In genomic region chrX:11326213-11326731, dm6 we compare ENCODE assay signal across 1 fruit fly cellular context.
TF ChIP-seq lines count a peak whose summit lies in the region.

No protein-coding gene starts in this region.

TF ChIP-seq in whole organism, embryonic, 481 proteins besides CTCF, POLR2A, EP300 and RAD21 (continued from another document and continues in another):
- TF ChIP-seq Nf-YB (GFP tag; optimal IDR thresholded peaks at IDR 0.05; lab: Kevin White, UChicago) (peak; percentile 7), slou (GFP tag; optimal IDR thresholded peaks at IDR 0.05; lab: Kevin White, UChicago) (peak; percentile 51), CG13123 (GFP tag; optimal IDR thresholded peaks at IDR 0.05; lab: Kevin White, UChicago) (no peak), Hmr (GFP tag; optimal IDR thresholded peaks at IDR 0.05; lab: Kevin White, UChicago) (peak; percentile 78), Jarid2 (GFP tag; optimal IDR thresholded peaks at IDR 0.05; lab: Kevin White, UChicago) (no peak), Optix (GFP tag; IDR thresholded peaks at IDR 0.05; lab: Robert Waterston, UW) (0 out of 3 replicates have a peak, but pooled peaks have one; percentile 7), CG16863 (GFP tag; optimal IDR thresholded peaks at IDR 0.05; lab: Kevin White, UChicago) (peak; percentile 54), sc (optimal IDR thresholded peaks at IDR 0.05; lab: Kevin White, UChicago) (no peak), sc (GFP tag; optimal IDR thresholded peaks at IDR 0.05; lab: Kevin White, UChicago) (peak; percentile 34), Neu2 (GFP tag; optimal IDR thresholded peaks at IDR 0.05; lab: Kevin White, UChicago; ENCODE audit: borderline replicate concordance) (no peak), toy (GFP tag; IDR thresholded peaks at IDR 0.05; lab: Robert Waterston, UW) (no peak), CG18764 (GFP tag; optimal IDR thresholded peaks at IDR 0.05; lab: Kevin White, UChicago) (peak; percentile 44), repo (GFP tag; optimal IDR thresholded peaks at IDR 0.05; lab: Kevin White, UChicago) (no peak), chn (GFP tag; optimal IDR thresholded peaks at IDR 0.05; lab: Kevin White, UChicago) (peak; percentile 26), seq (GFP tag; IDR thresholded peaks at IDR 0.05; lab: Robert Waterston, UW) (peak; percentile 59; the same call in 1 of the 2 replicates), CG12391 (tag; optimal IDR thresholded peaks at IDR 0.05; lab: Kevin White, UChicago) (peak; percentile 63), nerfin-1 (tag; optimal IDR thresholded peaks at IDR 0.05; lab: Kevin White, UChicago) (peak; percentile 52), CG1529 (GFP tag; optimal IDR thresholded peaks at IDR 0.05; lab: Kevin White, UChicago) (peak; percentile 57), CG4282 (GFP tag; optimal IDR thresholded peaks at IDR 0.05; lab: Kevin White, UChicago) (no peak), CG14667 (GFP tag; IDR thresholded peaks at IDR 0.05; lab: Robert Waterston, UW) (peak; percentile 40; the same call in 1 of the 2 replicates), Xbp1 (GFP tag; optimal IDR thresholded peaks at IDR 0.05; lab: Kevin White, UChicago) (peak; percentile 68), CG8765 (GFP tag; IDR thresholded peaks at IDR 0.05; lab: Robert Waterston, UW) (no peak), CG10543 (GFP tag; optimal IDR thresholded peaks at IDR 0.05; lab: Kevin White, UChicago) (peak; percentile 52), maf-S (GFP tag; optimal IDR thresholded peaks at IDR 0.05; lab: Kevin White, UChicago) (peak; percentile 49), sens-2 (GFP tag; IDR thresholded peaks at IDR 0.05; lab: Robert Waterston, UW) (no peak), jumu (GFP tag; optimal IDR thresholded peaks at IDR 0.05; lab: Kevin White, UChicago) (peak; percentile 55), CG1602 (GFP tag; optimal IDR thresholded peaks at IDR 0.05; lab: Kevin White, UChicago) (peak; percentile 29), Bteb2 (GFP tag; optimal IDR thresholded peaks at IDR 0.05; lab: Kevin White, UChicago) (peak; percentile 56), oc (tag; optimal IDR thresholded peaks at IDR 0.05; lab: Kevin White, UChicago) (peak; percentile 68), Aef1 (GFP tag; IDR thresholded peaks at IDR 0.05; lab: Robert Waterston, UW) (peak; percentile 50), psq (GFP tag; optimal IDR thresholded peaks at IDR 0.05; lab: Kevin White, UChicago) (no peak), Atf6 (GFP tag; IDR thresholded peaks at IDR 0.05; lab: Robert Waterston, UW) (peak; percentile 67), wek (GFP tag; optimal IDR thresholded peaks at IDR 0.05; lab: Kevin White, UChicago) (peak; percentile 53), CG10959 (GFP tag; IDR thresholded peaks at IDR 0.05; lab: Robert Waterston, UW) (no peak), Oaz (GFP tag; IDR thresholded peaks at IDR 0.05; lab: Robert Waterston, UW) (peak; percentile 40; the same call in 1 of the 2 replicates), tgo (GFP tag; IDR thresholded peaks at IDR 0.05; lab: Robert Waterston, UW) (peak; percentile 42; the same call in 2 of the 3 replicates), CG30431 (GFP tag; optimal IDR thresholded peaks at IDR 0.05; lab: Kevin White, UChicago) (peak; percentile 27), CG4424 (GFP tag; optimal IDR thresholded peaks at IDR 0.05; lab: Kevin White, UChicago) (peak; percentile 55), onecut (GFP tag; IDR thresholded peaks at IDR 0.05; lab: Robert Waterston, UW) (peak; percentile 41; the same call in 1 of the 2 replicates), CG13424 (tag; optimal IDR thresholded peaks at IDR 0.05; lab: Kevin White, UChicago) (peak; percentile 70), gsb (GFP tag; IDR thresholded peaks at IDR 0.05; lab: Robert Waterston, UW) (peak; percentile 40; the same call in 1 of the 2 replicates), dm (GFP tag; optimal IDR thresholded peaks at IDR 0.05; lab: Kevin White, UChicago) (no peak), her (GFP tag; optimal IDR thresholded peaks at IDR 0.05; lab: Kevin White, UChicago) (peak; percentile 49), gro (GFP tag; optimal IDR thresholded peaks at IDR 0.05; lab: Kevin White, UChicago) (peak; percentile 63), Lhr (GFP tag; optimal IDR thresholded peaks at IDR 0.05; lab: Kevin White, UChicago) (no peak), Oli (tag; optimal IDR thresholded peaks at IDR 0.05; lab: Kevin White, UChicago) (peak; percentile 81), Ptx1 (GFP tag; IDR thresholded peaks at IDR 0.05; lab: Robert Waterston, UW) (peak; percentile 77), h (optimal IDR thresholded peaks at IDR 0.05; lab: Kevin White, UChicago) (no peak), hkb (optimal IDR thresholded peaks at IDR 0.05; lab: Kevin White, UChicago) (no peak), hkb (GFP tag; IDR thresholded peaks at IDR 0.05; lab: Robert Waterston, UW) (peak; percentile 72), CG16815 (GFP tag; optimal IDR thresholded peaks at IDR 0.05; lab: Kevin White, UChicago) (peak; percentile 22), CG14860 (GFP tag; IDR thresholded peaks at IDR 0.05; lab: Robert Waterston, UW; ENCODE audit: partially characterized antibody) (no peak), Kr (GFP tag; optimal IDR thresholded peaks at IDR 0.05; lab: Kevin White, UChicago) (no peak), hth (optimal IDR thresholded peaks at IDR 0.05; lab: Kevin White, UChicago) (no peak), Bdp1 (GFP tag; optimal IDR thresholded peaks at IDR 0.05; lab: Kevin White, UChicago) (peak; percentile 8), ftz-f1 (GFP tag; optimal IDR thresholded peaks at IDR 0.05; lab: Kevin White, UChicago) (peak; percentile 86), cad (GFP tag; optimal IDR thresholded peaks at IDR 0.05; lab: Kevin White, UChicago) (no peak), Ssrp (tag; optimal IDR thresholded peaks at IDR 0.05; lab: Kevin White, UChicago) (peak; percentile 60), Abd-B (GFP tag; optimal IDR thresholded peaks at IDR 0.05; lab: Kevin White, UChicago) (peak; percentile 59), bigmax (GFP tag; optimal IDR thresholded peaks at IDR 0.05; lab: Kevin White, UChicago) (no peak), MESR4 (GFP tag; optimal IDR thresholded peaks at IDR 0.05; lab: Kevin White, UChicago) (peak; percentile 8), Opbp (GFP tag; IDR thresholded peaks at IDR 0.05; lab: Robert Waterston, UW; ENCODE audit: partially characterized antibody) (no peak), tll (GFP tag; optimal IDR thresholded peaks at IDR 0.05; lab: Kevin White, UChicago) (no peak), CG3838 (GFP tag; optimal IDR thresholded peaks at IDR 0.05; lab: Kevin White, UChicago) (no peak), sim (GFP tag; IDR thresholded peaks at IDR 0.05; lab: Robert Waterston, UW) (no peak), CG9876 (GFP tag; optimal IDR thresholded peaks at IDR 0.05; lab: Kevin White, UChicago) (peak; percentile 18), fd102C (GFP tag; optimal IDR thresholded peaks at IDR 0.05; lab: Kevin White, UChicago) (no peak), CG13624 (GFP tag; optimal IDR thresholded peaks at IDR 0.05; lab: Kevin White, UChicago) (peak; percentile 73), aop (GFP tag; IDR thresholded peaks at IDR 0.05; lab: Robert Waterston, UW) (no peak), CG8281 (tag; optimal IDR thresholded peaks at IDR 0.05; lab: Kevin White, UChicago) (peak; percentile 26), cg (GFP tag; optimal IDR thresholded peaks at IDR 0.05; lab: Kevin White, UChicago) (no peak), CG17361 (GFP tag; IDR thresholded peaks at IDR 0.05; lab: Robert Waterston, UW) (peak; percentile 79), CG11456 (GFP tag; IDR thresholded peaks at IDR 0.05; lab: Robert Waterston, UW) (no peak; the same call in 2 of the 3 replicates), chif (GFP tag; optimal IDR thresholded peaks at IDR 0.05; lab: Kevin White, UChicago) (peak; percentile 23 to 64), zen (tag; optimal IDR thresholded peaks at IDR 0.05; lab: Kevin White, UChicago) (peak; percentile 15), CG33557 (GFP tag; optimal IDR thresholded peaks at IDR 0.05; lab: Kevin White, UChicago) (no peak), CG11093 (GFP tag; IDR thresholded peaks at IDR 0.05; lab: Robert Waterston, UW) (0 out of 3 replicates have a peak, but pooled peaks have one; percentile 51), CG1233 (GFP tag; optimal IDR thresholded peaks at IDR 0.05; lab: Kevin White, UChicago) (peak; percentile 50), CG4404 (GFP tag; IDR thresholded peaks at IDR 0.05; lab: Robert Waterston, UW) (no peak), Ada2b (GFP tag; IDR thresholded peaks at IDR 0.05; lab: Robert Waterston, UW) (peak; percentile 31; the same call in 1 of the 2 replicates), MBD-R2 (GFP tag; IDR thresholded peaks at IDR 0.05; lab: Robert Waterston, UW) (peak; percentile 44; the same call in 1 of the 2 replicates), CG4820 (GFP tag; optimal IDR thresholded peaks at IDR 0.05; lab: Kevin White, UChicago) (peak; percentile 51), Tbp (GFP tag; optimal IDR thresholded peaks at IDR 0.05; lab: Kevin White, UChicago) (no peak), usp (GFP tag; optimal IDR thresholded peaks at IDR 0.05; lab: Kevin White, UChicago) (no peak), prd (optimal IDR thresholded peaks at IDR 0.05; lab: Kevin White, UChicago) (no peak), prd (GFP tag; IDR thresholded peaks at IDR 0.05; lab: Robert Waterston, UW) (peak; percentile 52), CG7963 (GFP tag; IDR thresholded peaks at IDR 0.05; lab: Robert Waterston, UW; ENCODE audit: partially characterized antibody) (no peak), CG18262 (tag; optimal IDR thresholded peaks at IDR 0.05; lab: Kevin White, UChicago) (peak; percentile 57), lmd (GFP tag; IDR thresholded peaks at IDR 0.05; lab: Robert Waterston, UW) (peak; percentile 76), CG3163 (GFP tag; optimal IDR thresholded peaks at IDR 0.05; lab: Kevin White, UChicago) (peak; percentile 32), insv (GFP tag; optimal IDR thresholded peaks at IDR 0.05; lab: Kevin White, UChicago) (peak in 1 of 2 experiments; percentile 12), exex (tag; optimal IDR thresholded peaks at IDR 0.05; lab: Kevin White, UChicago) (peak; percentile 59), lilli (GFP tag; optimal IDR thresholded peaks at IDR 0.05; lab: Kevin White, UChicago) (peak; percentile 75), Gsc (GFP tag; IDR thresholded peaks at IDR 0.05; lab: Robert Waterston, UW) (no peak), Nf-YC (tag; optimal IDR thresholded peaks at IDR 0.05; lab: Kevin White, UChicago) (peak; percentile 37), bab2 (GFP tag; optimal IDR thresholded peaks at IDR 0.05; lab: Kevin White, UChicago) (peak; percentile 57), E2f2 (GFP tag; IDR thresholded peaks at IDR 0.05; lab: Robert Waterston, UW) (peak; percentile 34; the same call in 1 of the 2 replicates), mirr (GFP tag; optimal IDR thresholded peaks at IDR 0.05; lab: Kevin White, UChicago) (peak; percentile 82), NK7.1 (GFP tag; optimal IDR thresholded peaks at IDR 0.05; lab: Kevin White, UChicago) (peak; percentile 36), danr (GFP tag; IDR thresholded peaks at IDR 0.05; lab: Robert Waterston, UW) (0 out of 2 replicates have a peak, but pooled peaks have one; percentile 37), Hr51 (GFP tag; optimal IDR thresholded peaks at IDR 0.05; lab: Kevin White, UChicago) (peak; percentile 13 to 80), H15 (GFP tag; IDR thresholded peaks at IDR 0.05; lab: Robert Waterston, UW) (no peak), Antp (GFP tag; optimal IDR thresholded peaks at IDR 0.05; lab: Kevin White, UChicago) (peak; percentile 41), CG34376 (GFP tag; optimal IDR thresholded peaks at IDR 0.05; lab: Kevin White, UChicago) (peak; percentile 54), CG7271 (tag; optimal IDR thresholded peaks at IDR 0.05; lab: Kevin White, UChicago) (no peak), fd96Cb (tag; optimal IDR thresholded peaks at IDR 0.05; lab: Kevin White, UChicago) (peak; percentile 65), Gug (GFP tag; IDR thresholded peaks at IDR 0.05; lab: Robert Waterston, UW) (peak; percentile 32; the same call in 1 of the 4 replicates), mam (GFP tag; optimal IDR thresholded peaks at IDR 0.05; lab: Kevin White, UChicago) (peak; percentile 53), nau (GFP tag; optimal IDR thresholded peaks at IDR 0.05; lab: Kevin White, UChicago) (no peak), CG11504 (tag; optimal IDR thresholded peaks at IDR 0.05; lab: Kevin White, UChicago) (peak; percentile 79), CG11085 (GFP tag; IDR thresholded peaks at IDR 0.05; lab: Robert Waterston, UW) (0 out of 2 replicates have a peak, but pooled peaks have one; percentile 17), CG15269 (tag; optimal IDR thresholded peaks at IDR 0.05; lab: Kevin White, UChicago) (peak; percentile 80), CG10654 (GFP tag; optimal IDR thresholded peaks at IDR 0.05; lab: Kevin White, UChicago) (peak; percentile 29), CG7372 (GFP tag; IDR thresholded peaks at IDR 0.05; lab: Robert Waterston, UW) (peak; percentile 46; the same call in 1 of the 2 replicates), Trl (optimal IDR thresholded peaks at IDR 0.05; lab: Kevin White, UChicago) (no peak), Trl (GFP tag; optimal IDR thresholded peaks at IDR 0.05; lab: Kevin White, UChicago) (peak; percentile 73), ranshi (GFP tag; IDR thresholded peaks at IDR 0.05; lab: Robert Waterston, UW) (peak; percentile 63), fu2 (GFP tag; optimal IDR thresholded peaks at IDR 0.05; lab: Kevin White, UChicago) (peak; percentile 5), CG7556 (GFP tag; optimal IDR thresholded peaks at IDR 0.05; lab: Kevin White, UChicago) (peak; percentile 73), CG4328 (GFP tag; optimal IDR thresholded peaks at IDR 0.05; lab: Kevin White, UChicago) (peak; percentile 51), BEAF-32 (GFP tag; optimal IDR thresholded peaks at IDR 0.05; lab: Kevin White, UChicago) (no peak), CG11695 (GFP tag; IDR thresholded peaks at IDR 0.05; lab: Robert Waterston, UW) (peak; percentile 82), CG3281 (GFP tag; optimal IDR thresholded peaks at IDR 0.05; lab: Kevin White, UChicago) (peak; percentile 65), tna (GFP tag; IDR thresholded peaks at IDR 0.05; lab: Robert Waterston, UW; ENCODE audit: partially characterized antibody) (no peak), Deaf1 (tag; optimal IDR thresholded peaks at IDR 0.05; lab: Kevin White, UChicago) (no peak), CG10147 (GFP tag; optimal IDR thresholded peaks at IDR 0.05; lab: Kevin White, UChicago) (peak; percentile 65), Atf3 (GFP tag; optimal IDR thresholded peaks at IDR 0.05; lab: Kevin White, UChicago) (no peak), HmgZ (tag; optimal IDR thresholded peaks at IDR 0.05; lab: Kevin White, UChicago) (peak; percentile 54), HmgD (GFP tag; optimal IDR thresholded peaks at IDR 0.05; lab: Kevin White, UChicago) (peak; percentile 7), CG2129 (GFP tag; IDR thresholded peaks at IDR 0.05; lab: Robert Waterston, UW; ENCODE audit: partially characterized antibody) (no peak), CG32767 (GFP tag; IDR thresholded peaks at IDR 0.05; lab: Robert Waterston, UW) (no peak)
